Fruit fly (Drosophila melanogaster): ENCODE results near the gene Traf4.

Gene Traf4

dm6 chr2L:4416089-4416488, 54.4 kb downstream of the Traf4 start:
- no peak for TF ChIP-seq CG17801 (GFP tag; optimal IDR thresholded peaks at IDR 0.05; ENCODE audit: partially characterized antibody)

- no peak for TF ChIP-seq CG17801 (GFP tag; optimal IDR thresholded peaks at IDR 0.05; ENCODE audit: partially characterized antibody)
Measured at dm6 chr2L:4416903-4417302, 55.2 kb downstream of the Traf4 start.

DNA sequence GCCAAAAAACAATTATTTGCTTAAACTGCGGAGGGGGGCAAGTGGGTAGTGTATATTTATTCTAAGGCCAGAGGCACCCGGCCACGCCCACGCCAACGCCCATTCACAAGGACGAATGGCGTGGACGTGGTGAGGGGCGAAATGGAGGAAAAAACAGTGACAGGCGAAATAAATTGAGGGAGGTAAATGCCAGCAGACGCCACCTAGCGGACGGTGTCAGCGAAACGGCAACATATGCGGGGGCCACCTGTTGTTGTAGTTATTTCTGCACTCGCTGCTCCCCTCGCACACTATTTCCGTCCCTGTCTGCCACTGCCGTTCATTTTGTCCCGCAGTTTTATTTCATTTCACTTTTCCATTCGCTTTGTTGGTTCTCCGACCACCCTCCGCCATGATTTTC, 56.3 kb downstream of the Traf4 start:
- no peak for TF ChIP-seq CG17801 (GFP tag; optimal IDR thresholded peaks at IDR 0.05; ENCODE audit: partially characterized antibody)

dm6 chr2L:4418819-4419218, 57.1 kb downstream of the Traf4 start:
- TF ChIP-seq CG17801 (GFP tag; optimal IDR thresholded peaks at IDR 0.05; ENCODE audit: partially characterized antibody) = no peak

DNA sequence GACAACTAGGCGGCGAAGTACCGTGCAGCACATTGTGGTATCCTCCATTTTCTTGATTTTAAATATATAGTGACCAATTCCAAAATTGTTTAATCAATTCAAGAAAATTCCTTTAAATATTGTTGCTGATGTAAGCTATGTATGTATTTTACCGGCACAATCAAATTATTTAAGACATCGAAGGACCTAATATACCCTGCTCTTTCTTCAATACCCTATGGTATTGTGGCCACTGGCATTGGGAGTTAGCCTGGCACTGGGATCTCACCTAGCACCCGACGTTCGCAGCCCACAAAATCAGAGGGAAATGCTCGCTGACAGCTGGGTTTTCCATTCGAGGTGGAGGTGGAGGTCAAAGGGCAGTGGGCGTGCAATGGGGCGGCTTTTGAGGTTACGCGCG, 60.4 kb downstream of the Traf4 start:
- TF ChIP-seq CG17801 (GFP tag; optimal IDR thresholded peaks at IDR 0.05; ENCODE audit: partially characterized antibody) = no peak

Data from ovary, adult (tissue).